Fruit fly (Drosophila melanogaster) whole organism, embryonic: Measurements from ENCODE around the gene CG15922.

Source experiments
- ATbp ChIP-seq: fragments of 200-800 bp; sonication (Bioruptor generic); optimal IDR thresholded peaks from 2 replicates; lab custom pipeline; 2017; ENCODE audit warnings: missing biosample characterization, mild to moderate bottlenecking, missing genetic modification characterization, missing genetic modification reagents
- Abd-B ChIP-seq: fragments of 200-800 bp; sonication (Bioruptor generic); optimal IDR thresholded peaks from 2 replicates; lab custom pipeline; 2018; ENCODE audit warnings: missing biosample characterization, mild to moderate bottlenecking, missing genetic modification characterization, moderate library complexity
- Bdp1 ChIP-seq: fragments of 200-800 bp; sonication (Bioruptor generic); optimal IDR thresholded peaks from 3 replicates; lab custom pipeline; 2016; ENCODE audit warnings: missing biosample characterization, missing genetic modification characterization
- CG11085 ChIP-seq: fragments of 200-800 bp; sonication (Bioruptor generic); IDR thresholded peaks from 2 replicates; pipeline ENCODE4 v1.3.6; 2022; ENCODE audit warnings: missing biosample characterization, missing genetic modification characterization
- CG11560 ChIP-seq: fragments of 200-800 bp; sonication (Bioruptor generic); IDR thresholded peaks from 3 replicates; pipeline ENCODE4 v1.3.6; 2022; ENCODE audit warnings: missing biosample characterization, missing genetic modification characterization
- CG11696 ChIP-seq: fragments of 200-800 bp; sonication (Bioruptor generic); IDR thresholded peaks from 2 replicates; pipeline ENCODE4 v1.3.6; 2022; ENCODE audit warnings: missing biosample characterization, missing genetic modification characterization
- CG12155 ChIP-seq: fragments of 200-800 bp; sonication (Bioruptor generic); optimal IDR thresholded peaks from 3 replicates; lab custom pipeline; 2016; ENCODE audit warnings: missing biosample characterization, missing genetic modification characterization
- CG13624 ChIP-seq: fragments of 200-800 bp; sonication (Bioruptor generic); optimal IDR thresholded peaks from 2 replicates; lab custom pipeline; 2016; ENCODE audit warnings: missing biosample characterization, missing genetic modification characterization
- CG1603 ChIP-seq: fragments of 200-800 bp; sonication (Bioruptor generic); optimal IDR thresholded peaks from 2 replicates; lab custom pipeline; 2019; ENCODE audit warnings: missing biosample characterization, mild to moderate bottlenecking, missing genetic modification characterization, moderate library complexity
- CG1647 ChIP-seq: fragments of 200-800 bp; sonication (Bioruptor generic); optimal IDR thresholded peaks from 3 replicates; lab custom pipeline; 2016; ENCODE audit warnings: missing biosample characterization, missing genetic modification characterization
- CG18262 ChIP-seq: fragments of 200-800 bp; optimal IDR thresholded peaks from 3 replicates; lab custom pipeline; 2019; ENCODE audit warnings: missing biosample characterization, mild to moderate bottlenecking, missing genetic modification characterization, moderate library complexity
- CG2116 ChIP-seq: fragments of 200-800 bp; sonication (Bioruptor generic); optimal IDR thresholded peaks from 3 replicates; lab custom pipeline; 2018; ENCODE audit warnings: missing biosample characterization, mild to moderate bottlenecking, missing genetic modification characterization
- CG3065 ChIP-seq: fragments of 200-800 bp; sonication (Bioruptor generic); optimal IDR thresholded peaks from 2 replicates; lab custom pipeline; 2016; ENCODE audit warnings: missing biosample characterization, missing genetic modification characterization
- CG3838 ChIP-seq: fragments of 200-800 bp; sonication (Bioruptor generic); optimal IDR thresholded peaks from 3 replicates; lab custom pipeline; 2016; ENCODE audit warnings: missing biosample characterization, missing genetic modification characterization
- CG4820 ChIP-seq: fragments of 200-800 bp; sonication (Bioruptor generic); optimal IDR thresholded peaks from 3 replicates; lab custom pipeline; 2016; ENCODE audit warnings: missing biosample characterization, missing genetic modification characterization
- CG6254 ChIP-seq: fragments of 200-800 bp; sonication (Bioruptor generic); optimal IDR thresholded peaks from 3 replicates; lab custom pipeline; 2017; ENCODE audit warnings: mild to moderate bottlenecking, missing biosample characterization, missing genetic modification reagents, missing genetic modification characterization
- CG6765 ChIP-seq: fragments of 200-800 bp; sonication (Bioruptor generic); optimal IDR thresholded peaks from 3 replicates; lab custom pipeline; 2017; ENCODE audit warnings: missing biosample characterization, mild to moderate bottlenecking, missing genetic modification characterization
- CG7556 ChIP-seq: fragments of 200-800 bp; sonication (Bioruptor generic); optimal IDR thresholded peaks from 2 replicates; lab custom pipeline; 2017; ENCODE audit warnings: missing biosample characterization, mild to moderate bottlenecking, missing genetic modification characterization
- CG8765 ChIP-seq: fragments of 200-800 bp; sonication (Bioruptor generic); IDR thresholded peaks from 2 replicates; pipeline ENCODE4 v1.3.6; 2022; ENCODE audit warnings: missing biosample characterization, missing genetic modification characterization
- CkIIα-i1 ChIP-seq: fragments of 200-800 bp; sonication (Bioruptor generic); IDR thresholded peaks from 2 replicates; pipeline ENCODE4 v1.3.6; 2022; ENCODE audit warnings: missing biosample characterization, missing genetic modification characterization
- CrebB ChIP-seq: fragments of 200-800 bp; sonication (Bioruptor generic); optimal IDR thresholded peaks from 3 replicates; lab custom pipeline; 2018; ENCODE audit warnings: missing biosample characterization, mild to moderate bottlenecking, missing genetic modification characterization
- Eip74EF ChIP-seq, 2 experiments: fragments of 200-800 bp in 1 of 2; fragments of >200 bp in 1 of 2; sonication (Bioruptor generic) in 1 of 2; optimal IDR thresholded peaks; 2 replicates each; lab custom pipeline; 2017 to 2019; ENCODE audit warnings: missing biosample characterization in 2 of 2, missing genetic modification characterization in 2 of 2, mild to moderate bottlenecking in 1 of 2, moderate library complexity in 1 of 2
- Lim3 ChIP-seq: fragments of 200-800 bp; sonication (Bioruptor generic); IDR thresholded peaks from 2 replicates; pipeline ENCODE4 v1.3.6; 2022; ENCODE audit warnings: missing biosample characterization, missing genetic modification characterization
- Meics ChIP-seq: fragments of 200-800 bp; sonication (Bioruptor generic); optimal IDR thresholded peaks from 2 replicates; lab custom pipeline; 2017; ENCODE audit warnings: missing biosample characterization, mild to moderate bottlenecking, missing genetic modification characterization
- NC2β ChIP-seq: fragments of 200-800 bp; sonication (Bioruptor generic); optimal IDR thresholded peaks from 2 replicates; lab custom pipeline; 2016; ENCODE audit warnings: missing biosample characterization, missing genetic modification characterization
- Sox100B ChIP-seq: fragments of 200-800 bp; sonication (Bioruptor generic); optimal IDR thresholded peaks from 3 replicates; lab custom pipeline; 2018; ENCODE audit warnings: missing biosample characterization, mild to moderate bottlenecking, missing genetic modification characterization
- Vsx1 ChIP-seq: fragments of 200-800 bp; sonication (Bioruptor generic); optimal IDR thresholded peaks from 2 replicates; lab custom pipeline; 2017; ENCODE audit warnings: missing biosample characterization, mild to moderate bottlenecking, missing genetic modification characterization, missing genetic modification reagents
- YL-1 ChIP-seq: fragments of 200-800 bp; sonication (Bioruptor generic); optimal IDR thresholded peaks from 3 replicates; lab custom pipeline; 2017; ENCODE audit warnings: missing biosample characterization, mild to moderate bottlenecking, missing genetic modification characterization
- ab ChIP-seq: fragments of 200-800 bp; sonication (Bioruptor generic); optimal IDR thresholded peaks from 2 replicates; lab custom pipeline; 2016; ENCODE audit warnings: missing biosample characterization, missing genetic modification characterization
- abd-A ChIP-seq: fragments of 200-800 bp; sonication (Bioruptor generic); optimal IDR thresholded peaks from 3 replicates; lab custom pipeline; 2019; ENCODE audit warnings: missing biosample characterization, mild to moderate bottlenecking, missing genetic modification characterization, moderate library complexity
- ac ChIP-seq: fragments of 200-800 bp; sonication (Bioruptor generic); optimal IDR thresholded peaks from 3 replicates; lab custom pipeline; 2017; ENCODE audit warnings: missing biosample characterization, mild to moderate bottlenecking, missing genetic modification characterization
- ap ChIP-seq: fragments of 200-800 bp; sonication (Bioruptor generic); IDR thresholded peaks from 2 replicates; pipeline ENCODE4 v1.3.6; 2022; ENCODE audit warnings: missing biosample characterization, missing genetic modification characterization
- bbx ChIP-seq: fragments of 200-800 bp; sonication (Bioruptor generic); IDR thresholded peaks from 2 replicates; pipeline ENCODE4 v1.3.6; 2022; ENCODE audit warnings: missing biosample characterization, missing genetic modification characterization; ENCODE audit not compliant: partially characterized antibody
- bigmax ChIP-seq: fragments of 200-800 bp; sonication (Bioruptor generic); optimal IDR thresholded peaks from 2 replicates; lab custom pipeline; 2018; ENCODE audit warnings: missing biosample characterization, mild to moderate bottlenecking, missing genetic modification characterization
- chif ChIP-seq, 2 experiments: fragments of 200-800 bp; sonication (Bioruptor generic); optimal IDR thresholded peaks; 3 replicates each; lab custom pipeline; 2016; ENCODE audit warnings: missing biosample characterization in 2 of 2, missing genetic modification characterization in 2 of 2
- chn ChIP-seq: fragments of 200-800 bp; sonication (Bioruptor generic); optimal IDR thresholded peaks from 2 replicates; lab custom pipeline; 2016; ENCODE audit warnings: missing biosample characterization, missing genetic modification characterization
- crc ChIP-seq: fragments of 200-800 bp; sonication (Bioruptor generic); optimal IDR thresholded peaks from 2 replicates; lab custom pipeline; 2016; ENCODE audit warnings: missing biosample characterization, missing genetic modification characterization
- crp ChIP-seq, 2 experiments: fragments of 200-800 bp; sonication (Bioruptor generic); optimal IDR thresholded peaks; 2 replicates in 1 of 2; 3 replicates in 1 of 2; lab custom pipeline; 2017; ENCODE audit warnings: missing biosample characterization in 2 of 2, missing genetic modification characterization in 2 of 2, mild to moderate bottlenecking in 1 of 2, moderate library complexity in 1 of 2
- fd3F ChIP-seq: fragments of 200-800 bp; sonication (Bioruptor generic); optimal IDR thresholded peaks from 2 replicates; lab custom pipeline; 2018; ENCODE audit warnings: missing biosample characterization, mild to moderate bottlenecking, missing genetic modification characterization, moderate library complexity
- fd64A ChIP-seq: fragments of 200-800 bp; sonication (Bioruptor generic); optimal IDR thresholded peaks from 3 replicates; lab custom pipeline; 2018; ENCODE audit warnings: missing biosample characterization, mild to moderate bottlenecking, missing genetic modification characterization
- insv ChIP-seq, 2 experiments: fragments of 200-800 bp; sonication (Bioruptor generic); optimal IDR thresholded peaks; 3 replicates each; lab custom pipeline; 2016 to 2018; ENCODE audit warnings: missing biosample characterization in 2 of 2, missing genetic modification characterization in 2 of 2
- jigr1 ChIP-seq: fragments of 200-800 bp; sonication (Bioruptor generic); IDR thresholded peaks from 3 replicates; pipeline ENCODE4 v1.3.6; 2022; ENCODE audit warnings: missing biosample characterization, missing genetic modification characterization
- nerfin-1 ChIP-seq: fragments of 200-800 bp; sonication (Bioruptor generic); optimal IDR thresholded peaks from 3 replicates; lab custom pipeline; 2019; ENCODE audit warnings: missing biosample characterization, mild to moderate bottlenecking, missing genetic modification characterization, moderate library complexity
- rib ChIP-seq: fragments of 200-800 bp; sonication (Bioruptor generic); IDR thresholded peaks from 2 replicates; pipeline ENCODE4 v1.3.6; 2022; ENCODE audit warnings: missing biosample characterization, missing genetic modification characterization
- ro ChIP-seq: fragments of 200-800 bp; sonication (Bioruptor generic); IDR thresholded peaks from 2 replicates; pipeline ENCODE4 v1.3.6; 2022; ENCODE audit warnings: missing biosample characterization, missing genetic modification characterization
- schlank ChIP-seq: fragments of 200-800 bp; sonication (Bioruptor generic); optimal IDR thresholded peaks from 2 replicates; lab custom pipeline; 2018; ENCODE audit warnings: missing biosample characterization, mild to moderate bottlenecking, missing genetic modification characterization
- toy ChIP-seq: fragments of 200-800 bp; sonication (Bioruptor generic); IDR thresholded peaks from 2 replicates; pipeline ENCODE4 v1.3.6; 2022; ENCODE audit warnings: missing biosample characterization, missing genetic modification characterization
- wdn ChIP-seq: fragments of 200-800 bp; sonication (Bioruptor generic); IDR thresholded peaks from 2 replicates; pipeline ENCODE4 v1.3.6; 2022; ENCODE audit warnings: missing biosample characterization, missing genetic modification characterization

The CG15922 gene

DNA sequence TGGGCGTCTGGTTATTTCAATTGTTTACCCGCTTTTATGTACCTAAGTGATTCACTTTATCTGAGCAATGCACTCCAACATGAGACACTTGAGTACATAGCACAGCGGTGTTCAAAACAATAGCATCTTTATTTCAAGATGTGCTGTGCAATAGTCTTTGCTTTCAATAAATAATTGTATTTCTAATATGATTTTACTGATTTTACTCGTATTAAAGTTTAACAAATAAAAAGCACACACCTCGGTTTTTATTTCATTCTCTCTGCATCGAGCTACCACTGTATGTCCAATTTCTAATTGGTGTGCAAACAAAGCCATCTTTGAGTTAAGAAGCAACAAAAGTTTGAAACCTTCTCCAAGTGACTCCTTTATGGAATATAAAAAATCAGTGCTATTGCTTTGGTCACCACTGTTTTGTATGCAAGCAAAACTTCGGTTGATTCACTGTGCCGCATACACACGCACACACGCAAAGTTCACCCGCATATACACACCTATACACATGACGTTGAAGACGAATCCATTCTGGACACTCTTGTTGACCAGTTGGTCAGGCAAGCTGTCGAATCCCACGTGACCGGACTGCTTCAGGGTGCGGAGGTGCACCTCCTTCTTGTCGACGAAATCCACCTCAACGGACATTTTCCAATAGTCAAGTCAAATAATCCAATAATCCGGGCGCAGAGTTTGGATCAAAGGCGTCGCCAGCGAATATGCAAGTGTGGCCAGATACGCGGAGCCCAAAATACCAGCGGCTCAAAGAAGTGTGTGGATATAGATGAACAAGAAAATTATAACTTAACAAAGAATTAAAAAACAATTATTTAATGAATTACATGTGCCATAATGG lies 27.8 kb upstream of the CG15922 start, which contains the start of gene Septin2 (continued):
- peak; percentile 55 for TF ChIP-seq CG13624
- no peak for TF ChIP-seq rib
- TF ChIP-seq Eip74EF (GFP tag; optimal IDR thresholded peaks at IDR 0.05; lab: Kevin White, UChicago), result peak in 1 of 2 experiments; percentile 83
- no peak for TF ChIP-seq CrebB
- peak in 1 of 2 experiments; percentile 21 for TF ChIP-seq insv (GFP tag; optimal IDR thresholded peaks at IDR 0.05; lab: Kevin White, UChicago)
- no peak for TF ChIP-seq Lim3
- TF ChIP-seq CG11085 (GFP tag; lab: Robert Waterston, UW), result no peak
- 0 out of 2 replicates have a peak, but pooled peaks have one; percentile 11 for TF ChIP-seq CkIIα-i1
- peak; percentile 40 for TF ChIP-seq CG12155
- peak; percentile 86 for TF ChIP-seq ATbp (GFP tag; lab: Kevin White, UChicago)
- TF ChIP-seq CG1603 (tag; lab: Kevin White, UChicago), result peak; percentile 47
- peak; percentile 82 for TF ChIP-seq CG4820 (GFP tag; lab: Kevin White, UChicago)
- 0 out of 3 replicates have a peak, but pooled peaks have one; percentile 14 for TF ChIP-seq CG11560 (tag; lab: Robert Waterston, UW)
- peak; percentile 54 for TF ChIP-seq fd3F
- peak; percentile 73 for TF ChIP-seq chn
- peak; percentile 71 for TF ChIP-seq Meics
- no peak for TF ChIP-seq Vsx1 (GFP tag; lab: Kevin White, UChicago)
- TF ChIP-seq Bdp1 (GFP tag; lab: Kevin White, UChicago), result peak; percentile 44
- TF ChIP-seq crc (GFP tag; lab: Kevin White, UChicago), result peak; percentile 53
- TF ChIP-seq bigmax (GFP tag; lab: Kevin White, UChicago), result no peak
- TF ChIP-seq CG18262, result peak; percentile 91
- no peak for TF ChIP-seq CG6765
- no peak for TF ChIP-seq schlank (tag; lab: Kevin White, UChicago)
- TF ChIP-seq CG8765 (GFP tag; lab: Robert Waterston, UW), result peak; percentile 7; the same call in 1 of the 2 replicates
- peak; percentile 49 to 83 for TF ChIP-seq chif (GFP tag; optimal IDR thresholded peaks at IDR 0.05; lab: Kevin White, UChicago)
- TF ChIP-seq abd-A, result no peak
- TF ChIP-seq ac (GFP tag; lab: Kevin White, UChicago), result peak; percentile 46
- TF ChIP-seq CG6254 (GFP tag; lab: Kevin White, UChicago), result peak; percentile 86
- peak; percentile 66 for TF ChIP-seq fd64A
- peak; percentile 95 for TF ChIP-seq Sox100B (GFP tag; lab: Kevin White, UChicago)
- TF ChIP-seq CG1647 (GFP tag; lab: Kevin White, UChicago), result peak; percentile 68
- TF ChIP-seq bbx (GFP tag; lab: Robert Waterston, UW), result no peak
- no peak for TF ChIP-seq toy (GFP tag; lab: Robert Waterston, UW)
- TF ChIP-seq CG2116, result peak; percentile 44
- peak; percentile 83 for TF ChIP-seq CG7556 (GFP tag; lab: Kevin White, UChicago)
- TF ChIP-seq nerfin-1, result peak; percentile 77
- TF ChIP-seq NC2β, result peak; percentile 64
- TF ChIP-seq ab (GFP tag; lab: Kevin White, UChicago), result no peak
- TF ChIP-seq YL-1 (GFP tag; lab: Kevin White, UChicago), result no peak
- peak; percentile 70 for TF ChIP-seq CG3838 (GFP tag; lab: Kevin White, UChicago)
- TF ChIP-seq wdn (GFP tag; lab: Robert Waterston, UW), result no peak
- no peak for TF ChIP-seq ro
- TF ChIP-seq CG11696 (GFP tag; lab: Robert Waterston, UW), result peak; percentile 94
- TF ChIP-seq Abd-B (GFP tag; lab: Kevin White, UChicago), result no peak
- no peak for TF ChIP-seq crp (GFP tag; optimal IDR thresholded peaks at IDR 0.05; lab: Kevin White, UChicago)
- TF ChIP-seq CG3065 (GFP tag; lab: Kevin White, UChicago), result no peak
- peak; percentile 59 for TF ChIP-seq ap (GFP tag; lab: Robert Waterston, UW)
- TF ChIP-seq jigr1 (GFP tag; lab: Robert Waterston, UW), result peak; percentile 55; the same call in 2 of the 3 replicates
